Worm (Caenorhabditis elegans) whole organism, L1 larva: ENCODE results near the gene djr-1.1.

Source experiments
- alr-1 ChIP-seq: fragments of 200-800 bp; sonication (Bioruptor generic); optimal IDR thresholded peaks from 2 replicates; lab custom pipeline; 2018; ENCODE audit warnings: borderline replicate concordance, mild to moderate bottlenecking, missing genetic modification characterization, missing compliant biosample characterization
- blmp-1 ChIP-seq: fragments of 150-350 bp; optimal IDR thresholded peaks from 2 replicates; lab custom pipeline; 2014; ENCODE audit warnings: missing biosample characterization, missing genetic modification characterization
- ceh-63 ChIP-seq: fragments of 200-800 bp; sonication (Bioruptor generic); optimal IDR thresholded peaks from 2 replicates; lab custom pipeline; 2018; ENCODE audit warnings: mild to moderate bottlenecking, missing genetic modification characterization, missing compliant biosample characterization
- ceh-8 ChIP-seq: fragments of 200-800 bp; sonication (Bioruptor generic); optimal IDR thresholded peaks from 2 replicates; lab custom pipeline; 2018; ENCODE audit warnings: mild to moderate bottlenecking, missing genetic modification characterization, moderate library complexity, missing compliant biosample characterization
- ceh-90 ChIP-seq: sonication (generic microtip); optimal IDR thresholded peaks from 2 replicates; lab custom pipeline; 2016; ENCODE audit warnings: missing genetic modification characterization, missing compliant biosample characterization
- ces-1 ChIP-seq: fragments of 150-350 bp; optimal IDR thresholded peaks from 2 replicates; lab custom pipeline; 2014; ENCODE audit warnings: missing biosample characterization, missing genetic modification reagents, missing genetic modification characterization
- dsc-1 ChIP-seq: sonication (generic microtip); optimal IDR thresholded peaks from 2 replicates; lab custom pipeline; 2016; ENCODE audit warnings: mild to moderate bottlenecking, missing genetic modification characterization, missing compliant biosample characterization
- efl-1 ChIP-seq, 4 experiments: fragments of 150-350 bp; optimal IDR thresholded peaks in 3 of 4; peaks in 1 of 4; 1 replicate in 1 of 4; 2 replicates in 3 of 4; lab custom pipeline; 2014; ENCODE audit warnings: missing biosample characterization in 2 of 4, missing genetic modification characterization in 2 of 4, missing genetic modification reagents in 2 of 4
- hlh-17 ChIP-seq: fragments of 200-800 bp; sonication (Bioruptor generic); optimal IDR thresholded peaks from 2 replicates; lab custom pipeline; 2018; ENCODE audit warnings: missing genetic modification characterization, mild to moderate bottlenecking, missing compliant biosample characterization, moderate library complexity, borderline replicate concordance
- hlh-4 ChIP-seq: sonication (generic microtip); optimal IDR thresholded peaks from 2 replicates; lab custom pipeline; 2016; ENCODE audit warnings: mild to moderate bottlenecking, missing genetic modification characterization, missing compliant biosample characterization
- hpl-2 ChIP-seq: fragments of 150-350 bp; optimal IDR thresholded peaks from 2 replicates; lab custom pipeline; 2014; ENCODE audit warnings: missing biosample characterization, missing genetic modification reagents, missing genetic modification characterization
- irx-1 ChIP-seq: sonication (generic microtip); optimal IDR thresholded peaks from 2 replicates; lab custom pipeline; 2016; ENCODE audit warnings: missing genetic modification characterization, missing compliant biosample characterization
- mdl-1 ChIP-seq, 2 experiments: fragments of 150-350 bp; optimal IDR thresholded peaks; 2 replicates each; lab custom pipeline; 2014 to 2017; ENCODE audit warnings: missing biosample characterization in 2 of 2, missing genetic modification characterization in 2 of 2, inconsistent platforms in 1 of 2
- mep-1 ChIP-seq: fragments of 150-350 bp; optimal IDR thresholded peaks from 2 replicates; lab custom pipeline; 2014; ENCODE audit warnings: missing biosample characterization, missing genetic modification characterization
- nhr-77 ChIP-seq: fragments of 150-350 bp; optimal IDR thresholded peaks from 2 replicates; lab custom pipeline; 2014; ENCODE audit warnings: missing biosample characterization, missing genetic modification characterization
- nhr-85 ChIP-seq: sonication (generic microtip); peaks from one replicate; lab custom pipeline; 2016; ENCODE audit warnings: missing genetic modification characterization, inconsistent platforms, missing compliant biosample characterization
- snu-23 ChIP-seq: sonication (generic microtip); optimal IDR thresholded peaks from 2 replicates; lab custom pipeline; 2016; ENCODE audit warnings: missing genetic modification characterization, missing compliant biosample characterization
- sox-4 ChIP-seq: sonication (generic microtip); optimal IDR thresholded peaks from 2 replicates; lab custom pipeline; 2016; ENCODE audit warnings: missing genetic modification characterization, missing compliant biosample characterization
- sptf-1 ChIP-seq: fragments of 150-350 bp; optimal IDR thresholded peaks from 2 replicates; lab custom pipeline; 2014; ENCODE audit warnings: missing biosample characterization, missing genetic modification characterization
- swsn-7 ChIP-seq: sonication (generic microtip); optimal IDR thresholded peaks from 2 replicates; lab custom pipeline; 2016; ENCODE audit warnings: missing genetic modification characterization, missing compliant biosample characterization
- tlp-1 ChIP-seq: fragments of 150-350 bp; optimal IDR thresholded peaks from 2 replicates; lab custom pipeline; 2014; ENCODE audit warnings: missing biosample characterization, missing genetic modification characterization

Gene djr-1.1

DNA sequence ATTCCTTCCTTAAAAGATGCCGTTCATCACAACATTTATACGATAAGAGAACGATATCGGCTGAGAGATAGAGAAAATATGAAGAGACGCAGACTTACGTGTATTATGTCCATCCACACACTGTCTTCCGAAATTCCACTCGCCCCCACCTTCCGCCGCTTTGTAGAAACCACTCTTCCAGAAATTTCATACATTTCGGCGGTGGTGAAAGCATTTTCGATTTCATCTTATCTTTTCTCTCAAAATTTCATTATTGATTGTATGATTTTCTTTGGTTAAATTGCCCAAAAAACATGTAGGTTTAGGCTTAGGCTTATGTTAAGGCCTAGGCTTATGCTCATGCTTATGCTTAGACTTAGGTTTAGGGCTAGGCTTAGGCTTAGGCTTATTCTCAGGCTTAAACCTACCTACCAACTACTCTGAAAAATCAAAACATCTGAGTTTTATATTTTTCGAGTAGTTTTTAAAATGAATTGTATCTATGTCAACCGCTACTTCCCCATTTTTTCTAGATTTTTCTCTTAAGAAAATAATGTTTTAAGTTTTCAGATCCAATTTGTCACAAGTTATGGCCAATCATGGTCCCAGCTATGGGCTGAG, 47.0 kb downstream of the djr-1.1 start, which contains the start of gene cpn-2:
Gene cpn-2 (plus strand): TSS at position 550 of the 600 bp plus-strand sequence.
- peak; percentile 17 for TF ChIP-seq nhr-85 (tag; lab: Kevin White, UChicago)
- TF ChIP-seq blmp-1 (tag; lab: Kevin White, UChicago), result peak; percentile 97
- no peak for TF ChIP-seq swsn-7 (tag; lab: Kevin White, UChicago)

DNA sequence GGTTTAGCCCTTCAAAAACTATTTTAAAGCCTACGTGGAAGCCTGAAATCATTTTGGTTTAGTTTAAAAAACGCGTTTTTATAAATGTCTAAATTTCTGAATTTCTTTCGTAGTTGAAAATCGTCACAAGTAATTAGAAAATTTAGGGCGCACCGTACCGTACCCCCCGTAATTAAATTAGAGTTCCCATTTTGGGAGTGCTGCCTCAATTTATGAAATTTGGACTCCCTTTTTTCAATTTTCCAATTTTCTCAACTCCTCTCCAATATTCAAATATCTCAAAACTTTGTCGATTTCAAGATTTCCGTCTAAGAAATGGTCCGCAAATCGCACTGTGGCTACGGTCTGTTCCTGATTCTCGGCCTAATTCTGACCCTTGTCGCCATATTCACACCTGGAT, 49.8 kb downstream of the djr-1.1 start, which contains the start of gene clc-31:
Gene clc-31 (plus strand): TSS at position 301 of the 400 bp plus-strand sequence.
- peak; percentile 87 for TF ChIP-seq ceh-8 (GFP tag; lab: Kevin White, UChicago)
- TF ChIP-seq dsc-1 (tag; lab: Kevin White, UChicago), result no peak

DNA sequence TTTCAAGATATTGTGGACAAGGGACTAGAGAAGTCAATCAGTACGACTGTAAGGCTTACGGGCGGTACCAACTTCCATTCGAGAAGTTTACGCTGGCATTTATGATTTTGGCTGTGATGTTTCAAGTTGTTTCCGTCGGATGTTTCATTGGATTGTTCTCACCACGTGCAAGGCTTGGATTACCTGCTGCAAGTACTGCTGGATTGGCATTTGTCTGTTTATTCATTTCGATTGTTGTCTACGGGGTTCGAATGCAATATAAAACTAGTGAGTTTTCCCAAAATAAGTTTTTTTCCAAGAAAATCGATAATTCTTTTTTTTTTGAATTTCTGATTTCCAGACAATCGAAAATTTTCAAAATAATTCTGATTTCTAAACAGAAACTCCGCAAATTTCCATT, 50.3 kb downstream of the djr-1.1 start:
- TF ChIP-seq ces-1 (GFP tag; lab: Kevin White, UChicago), result no peak
- no peak for TF ChIP-seq efl-1 (optimal IDR thresholded peaks at IDR 0.05; lab: Kevin White, UChicago)
- TF ChIP-seq efl-1 (GFP tag; optimal IDR thresholded peaks at IDR 0.05 in 1 of 2; lab: Kevin White, UChicago), result peak in 1 of 2 experiments; percentile 28

DNA sequence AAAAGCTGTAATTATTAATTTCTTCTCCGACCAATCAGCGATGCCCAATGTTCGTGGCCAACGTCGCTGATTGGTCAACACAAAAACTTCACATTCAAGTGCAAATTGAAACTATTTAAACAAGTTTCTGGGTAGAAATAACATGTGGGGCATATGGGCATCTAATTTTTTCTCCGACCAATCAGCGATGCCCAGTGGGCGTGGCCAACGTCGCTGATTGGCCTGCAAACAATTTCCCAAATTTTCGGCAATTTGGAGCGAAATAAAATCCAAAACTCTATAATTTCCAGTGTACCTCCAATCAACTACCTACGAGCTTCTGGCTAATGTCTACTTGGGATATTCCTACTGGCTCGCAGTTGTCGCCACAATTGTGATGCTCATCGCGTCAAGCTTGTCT, 50.9 kb downstream of the djr-1.1 start:
- TF ChIP-seq irx-1 (tag; lab: Kevin White, UChicago) (no peak), alr-1 (tag; lab: Kevin White, UChicago) (no peak), snu-23 (GFP tag; lab: Kevin White, UChicago) (no peak), tlp-1 (tag; lab: Kevin White, UChicago) (no peak), hpl-2 (GFP tag; lab: Kevin White, UChicago) (no peak), nhr-77 (tag; lab: Kevin White, UChicago) (no peak), ceh-90 (tag; lab: Kevin White, UChicago) (no peak), hlh-17 (no peak), ceh-63 (GFP tag; lab: Kevin White, UChicago) (no peak), sptf-1 (tag; lab: Kevin White, UChicago) (no peak), ces-1 (GFP tag; lab: Kevin White, UChicago) (no peak), blmp-1 (tag; lab: Kevin White, UChicago) (no peak), sox-4 (no peak), mep-1 (tag; lab: Kevin White, UChicago) (no peak), hlh-4 (tag; lab: Kevin White, UChicago) (no peak), mdl-1 (tag; optimal IDR thresholded peaks at IDR 0.05; lab: Kevin White, UChicago) (no peak)
- TF ChIP-seq, all 84 proteins: peak for 0
